Fruit fly (Drosophila melanogaster) whole organism, adult: ENCODE data around the gene CG7110.

Experiments used
- CG11617 ChIP-seq: fragments of 200-800 bp; sonication (Bioruptor generic); optimal IDR thresholded peaks from 2 replicates; lab custom pipeline; 2017; ENCODE audit warnings: mild to moderate bottlenecking, missing biosample characterization, missing genetic modification reagents, missing genetic modification characterization
- CG12768 ChIP-seq: fragments of 200-800 bp; sonication (Bioruptor generic); optimal IDR thresholded peaks from 2 replicates; lab custom pipeline; 2017; ENCODE audit warnings: missing biosample characterization, missing genetic modification characterization, mild to moderate bottlenecking, moderate library complexity, missing genetic modification reagents
- CG14711 ChIP-seq: fragments of 200-800 bp; sonication (Bioruptor generic); optimal IDR thresholded peaks from 2 replicates; lab custom pipeline; 2018; ENCODE audit warnings: missing biosample characterization, mild to moderate bottlenecking, missing genetic modification characterization, moderate library complexity
- CG33017 ChIP-seq: fragments of 200-800 bp; sonication (Bioruptor generic); optimal IDR thresholded peaks from 2 replicates; lab custom pipeline; 2018; ENCODE audit warnings: missing biosample characterization, mild to moderate bottlenecking, missing genetic modification characterization, moderate library complexity
- CG5204 ChIP-seq: fragments of 200-800 bp; sonication (Bioruptor generic); optimal IDR thresholded peaks from 2 replicates; lab custom pipeline; 2016; ENCODE audit warnings: missing biosample characterization, missing genetic modification characterization
- Clk ChIP-seq: fragments of 200-800 bp; sonication (Bioruptor generic); optimal IDR thresholded peaks from 2 replicates; lab custom pipeline; 2017; ENCODE audit warnings: missing biosample characterization, missing genetic modification characterization
- Hr96 ChIP-seq: fragments of 200-800 bp; sonication (Bioruptor generic); optimal IDR thresholded peaks from 2 replicates; lab custom pipeline; 2016; ENCODE audit warnings: missing biosample characterization, missing genetic modification characterization
- bab1 ChIP-seq: fragments of 200-800 bp; sonication (Bioruptor generic); optimal IDR thresholded peaks from 3 replicates; lab custom pipeline; 2019; ENCODE audit warnings: missing biosample characterization, mild to moderate bottlenecking, missing genetic modification characterization, moderate library complexity
- cnc ChIP-seq, 2 experiments: fragments of >200 bp; optimal IDR thresholded peaks; 2 replicates each; lab custom pipeline; 2017
- kay ChIP-seq: fragments of 200-800 bp; sonication (Bioruptor generic); peaks from one replicate; lab custom pipeline; 2016; ENCODE audit warnings: missing biosample characterization, missing genetic modification characterization, borderline replicate concordance
- toe ChIP-seq: fragments of 200-800 bp; sonication (Bioruptor generic); optimal IDR thresholded peaks from 2 replicates; lab custom pipeline; 2016; ENCODE audit warnings: missing biosample characterization, missing genetic modification characterization

Gene CG7110

DNA sequence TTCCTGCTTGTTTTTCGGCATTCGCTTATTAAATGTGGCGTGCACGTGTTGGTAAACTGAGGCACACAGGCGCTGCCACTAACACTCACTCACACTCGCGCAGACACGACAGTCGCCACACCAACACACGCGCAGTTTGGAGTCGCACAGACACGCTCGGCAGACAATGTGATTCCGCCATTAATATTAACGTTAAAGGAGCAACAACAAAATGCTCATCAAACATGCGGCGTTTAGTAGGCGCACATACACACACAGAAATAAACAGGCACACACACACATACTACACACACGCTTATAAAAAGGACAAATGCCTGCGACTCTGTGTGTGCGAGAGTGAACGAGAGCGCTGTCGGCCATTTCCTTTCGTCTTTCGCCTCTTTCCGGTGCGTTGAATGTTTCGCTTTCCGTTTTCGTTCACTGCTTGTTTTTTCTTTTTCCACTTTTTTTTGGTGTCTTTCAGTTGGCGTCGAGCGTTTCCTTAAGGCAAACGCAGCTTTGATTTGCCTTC lies 58.3 kb downstream of the CG7110 start, which contains the start of gene CG42809:
Gene CG42809, plus strand, starts transcription at position 461 of the 511 bp plus-strand sequence.
- TF ChIP-seq cnc (optimal IDR thresholded peaks at IDR 0.05; lab: Kevin White, UChicago) = no peak
- TF ChIP-seq Hr96 (GFP tag; lab: Kevin White, UChicago) = no peak
- TF ChIP-seq Clk (GFP tag; lab: Kevin White, UChicago) = no peak
- no peak for TF ChIP-seq CG33017
- no peak for TF ChIP-seq CG14711
- TF ChIP-seq CG5204 = no peak
- TF ChIP-seq kay (GFP tag; lab: Kevin White, UChicago) = no peak
- TF ChIP-seq toe = no peak
- no peak for TF ChIP-seq CG12768 (GFP tag; lab: Kevin White, UChicago)

DNA sequence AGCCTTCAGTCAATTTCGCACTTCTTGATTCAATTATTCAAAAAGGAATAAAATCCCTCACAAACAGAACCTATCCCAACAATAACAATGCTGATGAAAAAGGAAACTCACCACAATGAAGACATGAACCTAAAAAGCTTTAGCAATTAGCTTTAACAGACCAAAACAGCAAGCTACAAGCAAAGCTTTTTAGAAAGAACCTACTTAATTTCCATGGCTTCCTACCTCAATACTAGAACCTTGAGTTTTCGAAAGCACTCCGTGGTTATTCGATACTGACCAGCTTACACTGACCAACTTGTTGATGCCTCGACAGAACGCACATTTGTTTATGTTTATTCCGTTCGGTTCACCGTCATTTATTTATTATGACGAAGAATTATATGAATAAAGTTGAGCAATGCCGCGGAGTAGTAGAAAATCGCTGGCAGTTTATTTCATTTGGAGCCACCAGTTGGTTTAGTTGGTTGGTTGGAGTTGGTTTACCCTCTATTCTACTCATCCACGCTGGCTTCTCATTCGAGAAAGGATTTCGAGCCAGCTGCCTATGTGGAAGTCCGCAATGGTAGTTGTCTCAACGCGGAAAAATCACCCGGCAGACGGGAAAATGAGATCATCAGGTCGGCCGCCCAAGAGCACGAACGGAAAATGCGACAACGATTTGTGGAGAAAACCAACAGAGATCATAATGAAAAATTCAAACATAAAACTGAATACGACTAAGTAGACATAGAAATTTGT lies 60.4 kb downstream of the CG7110 start, which contains the start of gene CG42810:
Gene CG42810, plus strand, starts transcription at position 691 of the 741 bp plus-strand sequence.
- TF ChIP-seq bab1 = peak; percentile 17
- no peak for TF ChIP-seq CG11617 (GFP tag; lab: Kevin White, UChicago)
